Fruit fly (Drosophila melanogaster) whole organism, embryonic: Measurements from ENCODE around the gene Syn1.

Experiments
- Bteb2 ChIP-seq: fragments of 200-800 bp; sonication (Bioruptor generic); optimal IDR thresholded peaks from 2 replicates; lab custom pipeline; 2016; ENCODE audit warnings: missing biosample characterization, missing genetic modification characterization
- C15 ChIP-seq: fragments of 200-800 bp; sonication (Bioruptor generic); IDR thresholded peaks from 3 replicates; pipeline ENCODE4 v1.3.6; 2022; ENCODE audit warnings: missing biosample characterization, missing genetic modification characterization
- CG11456 ChIP-seq: fragments of 200-800 bp; sonication (Bioruptor generic); IDR thresholded peaks from 3 replicates; pipeline ENCODE4 v1.3.6; 2022; ENCODE audit warnings: missing biosample characterization, missing genetic modification characterization
- CG12219 ChIP-seq: fragments of 200-800 bp; sonication (Bioruptor generic); optimal IDR thresholded peaks from 3 replicates; lab custom pipeline; 2018; ENCODE audit warnings: missing biosample characterization, mild to moderate bottlenecking, missing genetic modification characterization
- CG15269 ChIP-seq: fragments of 200-800 bp; sonication (Bioruptor generic); optimal IDR thresholded peaks from 2 replicates; lab custom pipeline; 2018; ENCODE audit warnings: missing biosample characterization, mild to moderate bottlenecking, missing genetic modification characterization, moderate library complexity
- CG16813 ChIP-seq: fragments of 200-800 bp; sonication (Bioruptor generic); IDR thresholded peaks from 3 replicates; pipeline ENCODE4 v1.3.6; 2022; ENCODE audit warnings: missing biosample characterization, missing genetic modification characterization; ENCODE audit not compliant: partially characterized antibody
- CG17186 ChIP-seq: fragments of 200-800 bp; sonication (Bioruptor generic); optimal IDR thresholded peaks from 3 replicates; lab custom pipeline; 2017; ENCODE audit warnings: missing biosample characterization, missing genetic modification reagents, missing genetic modification characterization
- CG1792 ChIP-seq: fragments of 200-800 bp; sonication (Bioruptor generic); optimal IDR thresholded peaks from 2 replicates; lab custom pipeline; 2016; ENCODE audit warnings: missing biosample characterization, missing genetic modification characterization
- CG33557 ChIP-seq: fragments of 200-800 bp; sonication (Bioruptor generic); optimal IDR thresholded peaks from 2 replicates; lab custom pipeline; 2019; ENCODE audit warnings: missing biosample characterization, mild to moderate bottlenecking, missing genetic modification characterization, moderate library complexity
- CG5180 ChIP-seq: fragments of 200-800 bp; sonication (Bioruptor generic); optimal IDR thresholded peaks from 3 replicates; lab custom pipeline; 2017; ENCODE audit warnings: missing biosample characterization, missing genetic modification characterization, mild to moderate bottlenecking, moderate library complexity, missing genetic modification reagents
- CG6175 ChIP-seq: fragments of 200-800 bp; sonication (Bioruptor generic); IDR thresholded peaks from 3 replicates; pipeline ENCODE4 v1.3.6; 2022; ENCODE audit warnings: missing biosample characterization, missing genetic modification characterization
- CG6689 ChIP-seq: fragments of 200-800 bp; sonication (Bioruptor generic); IDR thresholded peaks from 2 replicates; pipeline ENCODE4 v1.3.6; 2022; ENCODE audit warnings: missing biosample characterization, missing genetic modification characterization
- CG6791 ChIP-seq: fragments of 200-800 bp; sonication (Bioruptor generic); IDR thresholded peaks from 3 replicates; pipeline ENCODE4 v1.3.6; 2022; ENCODE audit warnings: missing biosample characterization, missing genetic modification characterization; ENCODE audit not compliant: partially characterized antibody
- CG7963 ChIP-seq: fragments of 200-800 bp; sonication (Bioruptor generic); IDR thresholded peaks from 3 replicates; pipeline ENCODE4 v1.3.6; 2022; ENCODE audit warnings: missing biosample characterization, missing genetic modification characterization; ENCODE audit not compliant: partially characterized antibody
- Ets65A ChIP-seq: fragments of 200-800 bp; sonication (Bioruptor generic); peaks from one replicate; lab custom pipeline; 2016; ENCODE audit warnings: missing biosample characterization, missing genetic modification characterization
- Jarid2 ChIP-seq: fragments of 200-800 bp; sonication (Bioruptor generic); optimal IDR thresholded peaks from 3 replicates; lab custom pipeline; 2017; ENCODE audit warnings: mild to moderate bottlenecking, missing biosample characterization, missing genetic modification reagents, missing genetic modification characterization
- Kr ChIP-seq: fragments of 200-800 bp; sonication (Bioruptor generic); optimal IDR thresholded peaks from 2 replicates; lab custom pipeline; 2017; ENCODE audit warnings: missing biosample characterization, mild to moderate bottlenecking, missing genetic modification characterization
- Lhr ChIP-seq: fragments of 200-800 bp; sonication (Bioruptor generic); optimal IDR thresholded peaks from 3 replicates; lab custom pipeline; 2017; ENCODE audit warnings: mild to moderate bottlenecking, missing biosample characterization, missing genetic modification reagents, missing genetic modification characterization
- Med ChIP-seq: fragments of 200-800 bp; sonication (Bioruptor generic); peaks from one replicate; lab custom pipeline; 2016; ENCODE audit warnings: missing biosample characterization, missing genetic modification characterization, mild to moderate bottlenecking, inconsistent platforms, moderate library complexity
- Opbp ChIP-seq: fragments of 200-800 bp; sonication (Bioruptor generic); IDR thresholded peaks from 3 replicates; pipeline ENCODE4 v1.3.6; 2022; ENCODE audit warnings: missing biosample characterization, missing genetic modification characterization; ENCODE audit not compliant: partially characterized antibody
- Poxn ChIP-seq: fragments of 200-800 bp; sonication (Bioruptor generic); IDR thresholded peaks from 2 replicates; pipeline ENCODE4 v1.3.6; 2022; ENCODE audit warnings: missing biosample characterization, missing genetic modification characterization
- Taf1 ChIP-seq: fragments of 200-800 bp; sonication (Bioruptor generic); IDR thresholded peaks from 2 replicates; pipeline ENCODE4 v1.3.6; 2022; ENCODE audit warnings: missing biosample characterization, missing genetic modification characterization
- Tbp ChIP-seq: fragments of >200 bp; optimal IDR thresholded peaks from 2 replicates; lab custom pipeline; 2018; ENCODE audit warnings: missing biosample characterization, missing genetic modification characterization
- Xbp1 ChIP-seq: fragments of 200-800 bp; sonication (Bioruptor generic); optimal IDR thresholded peaks from 3 replicates; lab custom pipeline; 2016; ENCODE audit warnings: missing biosample characterization, mild to moderate bottlenecking, missing genetic modification characterization
- aop ChIP-seq: fragments of 200-800 bp; sonication (Bioruptor generic); IDR thresholded peaks from 2 replicates; pipeline ENCODE4 v1.3.6; 2022; ENCODE audit warnings: missing biosample characterization, missing genetic modification characterization
- ap ChIP-seq: fragments of 200-800 bp; sonication (Bioruptor generic); IDR thresholded peaks from 2 replicates; pipeline ENCODE4 v1.3.6; 2022; ENCODE audit warnings: missing biosample characterization, missing genetic modification characterization
- ato ChIP-seq: fragments of 200-800 bp; sonication (Bioruptor generic); IDR thresholded peaks from 2 replicates; pipeline ENCODE4 v1.3.6; 2022; ENCODE audit warnings: missing biosample characterization, missing genetic modification characterization; ENCODE audit not compliant: partially characterized antibody
- bsh ChIP-seq, 2 experiments: fragments of 200-800 bp; sonication (Bioruptor generic); optimal IDR thresholded peaks; 2 replicates each; lab custom pipeline; 2017 to 2018; ENCODE audit warnings: mild to moderate bottlenecking in 2 of 2, missing biosample characterization in 2 of 2, missing genetic modification characterization in 2 of 2, moderate library complexity in 1 of 2
- chinmo ChIP-seq: fragments of 200-800 bp; sonication (Bioruptor generic); IDR thresholded peaks from 4 replicates; pipeline ENCODE4 v1.3.6; 2022; ENCODE audit warnings: missing biosample characterization, missing genetic modification characterization; ENCODE audit not compliant: partially characterized antibody
- corto ChIP-seq: fragments of 200-800 bp; sonication (Bioruptor generic); optimal IDR thresholded peaks from 2 replicates; lab custom pipeline; 2016; ENCODE audit warnings: missing biosample characterization, mild to moderate bottlenecking, missing genetic modification characterization, moderate library complexity
- fru ChIP-seq: fragments of >200 bp; optimal IDR thresholded peaks from 2 replicates; lab custom pipeline; 2017
- ham ChIP-seq: fragments of 200-800 bp; sonication (Bioruptor generic); IDR thresholded peaks from 2 replicates; pipeline ENCODE4 v1.3.6; 2022; ENCODE audit warnings: missing biosample characterization, missing genetic modification characterization
- insv ChIP-seq, 2 experiments: fragments of 200-800 bp; sonication (Bioruptor generic); optimal IDR thresholded peaks; 3 replicates each; lab custom pipeline; 2016 to 2018; ENCODE audit warnings: missing biosample characterization in 2 of 2, missing genetic modification characterization in 2 of 2
- lbe ChIP-seq: fragments of 200-800 bp; sonication (Bioruptor generic); optimal IDR thresholded peaks from 2 replicates; lab custom pipeline; 2016; ENCODE audit warnings: missing biosample characterization, mild to moderate bottlenecking, missing genetic modification characterization
- lola ChIP-seq, 3 experiments: fragments of >200 bp in 2 of 3; fragments of 200-800 bp in 1 of 3; sonication (Bioruptor generic) in 1 of 3; optimal IDR thresholded peaks; 2 replicates each; lab custom pipeline; 2017 to 2019; ENCODE audit warnings: missing biosample characterization in 3 of 3, missing genetic modification characterization in 3 of 3, mild to moderate bottlenecking in 1 of 3, moderate library complexity in 1 of 3
- nom ChIP-seq: fragments of 200-800 bp; sonication (Bioruptor generic); optimal IDR thresholded peaks from 2 replicates; lab custom pipeline; 2017; ENCODE audit warnings: missing biosample characterization, missing genetic modification characterization, mild to moderate bottlenecking, moderate library complexity, missing genetic modification reagents
- oc ChIP-seq: fragments of 200-800 bp; sonication (Bioruptor generic); optimal IDR thresholded peaks from 2 replicates; lab custom pipeline; 2018; ENCODE audit warnings: missing biosample characterization, mild to moderate bottlenecking, missing genetic modification characterization, moderate library complexity
- odd ChIP-seq: fragments of 200-800 bp; sonication (Bioruptor generic); optimal IDR thresholded peaks from 2 replicates; lab custom pipeline; 2017; ENCODE audit warnings: missing biosample characterization, mild to moderate bottlenecking, missing genetic modification characterization
- org-1 ChIP-seq: fragments of 200-800 bp; sonication (Bioruptor generic); optimal IDR thresholded peaks from 2 replicates; lab custom pipeline; 2017; ENCODE audit warnings: missing biosample characterization, missing genetic modification characterization
- psq ChIP-seq: fragments of 200-800 bp; sonication (Bioruptor generic); optimal IDR thresholded peaks from 2 replicates; lab custom pipeline; 2017; ENCODE audit warnings: missing biosample characterization, missing genetic modification characterization
- sens ChIP-seq: fragments of 200-800 bp; sonication (Bioruptor generic); peaks from one replicate; lab custom pipeline; 2016; ENCODE audit warnings: missing biosample characterization, missing genetic modification characterization
- sim ChIP-seq: fragments of 200-800 bp; sonication (Bioruptor generic); IDR thresholded peaks from 2 replicates; pipeline ENCODE4 v1.3.6; 2022; ENCODE audit warnings: missing biosample characterization, missing genetic modification characterization
- slp2 ChIP-seq: fragments of 200-800 bp; sonication (Bioruptor generic); optimal IDR thresholded peaks from 2 replicates; lab custom pipeline; 2016; ENCODE audit warnings: missing biosample characterization, missing genetic modification characterization
- tll ChIP-seq, 2 experiments: fragments of 200-800 bp in 1 of 2; fragments of >200 bp in 1 of 2; sonication (Bioruptor generic) in 1 of 2; optimal IDR thresholded peaks; 2 replicates each; lab custom pipeline; 2017 to 2019; ENCODE audit warnings: missing biosample characterization in 2 of 2, missing genetic modification characterization in 2 of 2, mild to moderate bottlenecking in 1 of 2, moderate library complexity in 1 of 2
- wor ChIP-seq: fragments of 200-800 bp; sonication (Bioruptor generic); IDR thresholded peaks from 2 replicates; pipeline ENCODE4 v1.3.6; 2022; ENCODE audit warnings: missing biosample characterization, missing genetic modification characterization

Syn1 gene

dm6 chr3L:21715974-21716373 lies 54.4 kb downstream of the Syn1 start:
- no peak for TF ChIP-seq CG7963 (GFP tag; lab: Robert Waterston, UW)
- TF ChIP-seq Bteb2 (GFP tag; lab: Kevin White, UChicago) = no peak
- no peak for TF ChIP-seq Xbp1
- no peak for TF ChIP-seq CG11456
- no peak for TF ChIP-seq CG6175 (GFP tag; lab: Robert Waterston, UW)
- peak; percentile 40 for TF ChIP-seq sens

dm6 chr3L:21709785-21710591 lies 60.3 kb downstream of the Syn1 start:
- TF ChIP-seq lbe (GFP tag; lab: Kevin White, UChicago) = peak; percentile 64
- TF ChIP-seq sens = peak; percentile 57
- TF ChIP-seq bsh (GFP tag; optimal IDR thresholded peaks at IDR 0.05; lab: Kevin White, UChicago) = peak in 1 of 2 experiments; percentile 85
- TF ChIP-seq corto = peak; percentile 31
- no peak for TF ChIP-seq Med (GFP tag; lab: Kevin White, UChicago)
- TF ChIP-seq CG12219 = no peak
- TF ChIP-seq nom (GFP tag; lab: Kevin White, UChicago) = peak; percentile 79
- TF ChIP-seq insv (GFP tag; optimal IDR thresholded peaks at IDR 0.05; lab: Kevin White, UChicago) = no peak
- no peak for TF ChIP-seq sim
- no peak for TF ChIP-seq chinmo (GFP tag; lab: Robert Waterston, UW)
- no peak for TF ChIP-seq org-1 (GFP tag; lab: Kevin White, UChicago)
- peak in 1 of 3 experiments; percentile 4 for TF ChIP-seq lola (GFP tag; optimal IDR thresholded peaks at IDR 0.05; lab: Kevin White, UChicago)
- no peak for TF ChIP-seq ato (GFP tag; lab: Robert Waterston, UW)

- TF ChIP-seq CG17186 (GFP tag; lab: Kevin White, UChicago) (no peak), slp2 (GFP tag; lab: Kevin White, UChicago) (no peak), CG15269 (tag; lab: Kevin White, UChicago) (no peak), aop (GFP tag; lab: Robert Waterston, UW) (no peak), Lhr (GFP tag; lab: Kevin White, UChicago) (no peak), CG1792 (GFP tag; lab: Kevin White, UChicago) (no peak), Poxn (no peak), C15 (GFP tag; lab: Robert Waterston, UW) (no peak), oc (tag; lab: Kevin White, UChicago) (no peak), Ets65A (peak; percentile 23), odd (GFP tag; lab: Kevin White, UChicago) (no peak), psq (GFP tag; lab: Kevin White, UChicago) (no peak), CG6689 (GFP tag; lab: Robert Waterston, UW) (no peak), ham (no peak), Jarid2 (GFP tag; lab: Kevin White, UChicago) (peak; percentile 82), tll (GFP tag; optimal IDR thresholded peaks at IDR 0.05; lab: Kevin White, UChicago) (no peak), CG6791 (GFP tag; lab: Robert Waterston, UW) (no peak), CG16813 (GFP tag; lab: Robert Waterston, UW) (no peak), Taf1 (GFP tag; lab: Robert Waterston, UW) (no peak), fru (lab: Kevin White, UChicago) (no peak), Opbp (peak; percentile 44; the same call in 1 of the 3 replicates), CG33557 (GFP tag; lab: Kevin White, UChicago) (no peak), Tbp (GFP tag; lab: Kevin White, UChicago) (peak; percentile 29), wor (no peak), ap (GFP tag; lab: Robert Waterston, UW) (no peak), insv (GFP tag; optimal IDR thresholded peaks at IDR 0.05; lab: Kevin White, UChicago) (peak in 1 of 2 experiments; percentile 78), Kr (GFP tag; lab: Kevin White, UChicago) (no peak), CG5180 (GFP tag; lab: Kevin White, UChicago) (peak; percentile 98)
Measured at dm6 chr3L:21706144-21706926, 64.0 kb downstream of the Syn1 start, which contains the start of gene CG32447. Gene CG32447, minus strand, starts transcription at chr3L:21706365.
